Fruit fly (Drosophila melanogaster) whole organism, embryonic: ENCODE data around the gene CG17982.
A peak's percentile ranks its signal among the peaks of the same experiment; 100 is the strongest.

Source experiments
- ATbp ChIP-seq: fragments of 200-800 bp; sonication (Bioruptor generic); optimal IDR thresholded peaks from 2 replicates; lab custom pipeline; 2017; ENCODE audit warnings: missing biosample characterization, mild to moderate bottlenecking, missing genetic modification characterization, missing genetic modification reagents
- Ada2b ChIP-seq: fragments of 200-800 bp; sonication (Bioruptor generic); IDR thresholded peaks from 2 replicates; pipeline ENCODE4 v1.3.6; 2022; ENCODE audit warnings: missing biosample characterization, missing genetic modification characterization
- Asciz ChIP-seq: fragments of 200-800 bp; sonication (Bioruptor generic); optimal IDR thresholded peaks from 2 replicates; lab custom pipeline; 2017; ENCODE audit warnings: missing biosample characterization, mild to moderate bottlenecking, missing genetic modification characterization, missing genetic modification reagents
- Awh ChIP-seq: fragments of 200-800 bp; sonication (Bioruptor generic); IDR thresholded peaks from 2 replicates; pipeline ENCODE4, ENCODE4 v1.3.6; 2022; ENCODE audit warnings: missing biosample characterization, missing genetic modification characterization
- Bgb ChIP-seq: fragments of 200-800 bp; sonication (Bioruptor generic); IDR thresholded peaks from 2 replicates; pipeline ENCODE4 v1.3.6; 2022; ENCODE audit warnings: missing biosample characterization, missing genetic modification characterization; ENCODE audit not compliant: partially characterized antibody
- Bteb2 ChIP-seq: fragments of 200-800 bp; sonication (Bioruptor generic); optimal IDR thresholded peaks from 2 replicates; lab custom pipeline; 2016; ENCODE audit warnings: missing biosample characterization, missing genetic modification characterization
- C15 ChIP-seq: fragments of 200-800 bp; sonication (Bioruptor generic); IDR thresholded peaks from 3 replicates; pipeline ENCODE4 v1.3.6; 2022; ENCODE audit warnings: missing biosample characterization, missing genetic modification characterization
- CG12299 ChIP-seq: fragments of 200-800 bp; sonication (Bioruptor generic); optimal IDR thresholded peaks from 2 replicates; lab custom pipeline; 2018; ENCODE audit warnings: missing biosample characterization, mild to moderate bottlenecking, missing genetic modification characterization
- CG12942 ChIP-seq: fragments of 200-800 bp; sonication (Bioruptor generic); optimal IDR thresholded peaks from 3 replicates; lab custom pipeline; 2016; ENCODE audit warnings: missing biosample characterization, missing genetic modification characterization
- CG17359 ChIP-seq: fragments of 200-800 bp; sonication (Bioruptor generic); optimal IDR thresholded peaks from 3 replicates; lab custom pipeline; 2018; ENCODE audit warnings: missing biosample characterization, mild to moderate bottlenecking, missing genetic modification characterization, moderate library complexity
- CG17568 ChIP-seq: fragments of 200-800 bp; sonication (Bioruptor generic); optimal IDR thresholded peaks from 2 replicates; lab custom pipeline; 2018; ENCODE audit warnings: missing biosample characterization, mild to moderate bottlenecking, missing genetic modification characterization, moderate library complexity
- CG18764 ChIP-seq: fragments of 200-800 bp; sonication (Bioruptor generic); optimal IDR thresholded peaks from 3 replicates; lab custom pipeline; 2016; ENCODE audit warnings: missing biosample characterization, missing genetic modification characterization
- CG2678 ChIP-seq: fragments of 200-800 bp; sonication (Bioruptor generic); optimal IDR thresholded peaks from 3 replicates; lab custom pipeline; 2019; ENCODE audit warnings: missing biosample characterization, mild to moderate bottlenecking, missing genetic modification characterization, moderate library complexity
- CG2889 ChIP-seq: fragments of 200-800 bp; sonication (Bioruptor generic); IDR thresholded peaks from 3 replicates; pipeline ENCODE4 v1.3.6; 2022; ENCODE audit warnings: missing biosample characterization, missing genetic modification characterization
- CG31224 ChIP-seq: fragments of 200-800 bp; sonication (Bioruptor generic); IDR thresholded peaks from 2 replicates; pipeline ENCODE4 v1.3.6; 2022; ENCODE audit warnings: missing biosample characterization, missing genetic modification characterization
- CG3407 ChIP-seq: fragments of 200-800 bp; sonication (Bioruptor generic); optimal IDR thresholded peaks from 2 replicates; lab custom pipeline; 2018; ENCODE audit warnings: missing biosample characterization, mild to moderate bottlenecking, missing genetic modification characterization
- CG4404 ChIP-seq: fragments of 200-800 bp; sonication (Bioruptor generic); IDR thresholded peaks from 2 replicates; pipeline ENCODE4 v1.3.6; 2022; ENCODE audit warnings: missing biosample characterization, missing genetic modification characterization
- CG5180 ChIP-seq: fragments of 200-800 bp; sonication (Bioruptor generic); optimal IDR thresholded peaks from 3 replicates; lab custom pipeline; 2017; ENCODE audit warnings: missing biosample characterization, missing genetic modification characterization, mild to moderate bottlenecking, moderate library complexity, missing genetic modification reagents
- CG7928 ChIP-seq: fragments of 200-800 bp; sonication (Bioruptor generic); optimal IDR thresholded peaks from 2 replicates; lab custom pipeline; 2017; ENCODE audit warnings: missing biosample characterization, mild to moderate bottlenecking, missing genetic modification characterization
- Ets65A ChIP-seq: fragments of 200-800 bp; sonication (Bioruptor generic); peaks from one replicate; lab custom pipeline; 2016; ENCODE audit warnings: missing biosample characterization, missing genetic modification characterization
- Gsc ChIP-seq: fragments of 200-800 bp; sonication (Bioruptor generic); IDR thresholded peaks from 2 replicates; pipeline ENCODE4 v1.3.6; 2022; ENCODE audit warnings: missing biosample characterization, missing genetic modification characterization
- HLHmδ ChIP-seq: fragments of 200-800 bp; sonication (Bioruptor generic); optimal IDR thresholded peaks from 2 replicates; lab custom pipeline; 2018; ENCODE audit warnings: missing biosample characterization, mild to moderate bottlenecking, missing genetic modification characterization, moderate library complexity
- Hmx ChIP-seq: fragments of 200-800 bp; sonication (Bioruptor generic); optimal IDR thresholded peaks from 2 replicates; lab custom pipeline; 2016; ENCODE audit warnings: missing biosample characterization, missing genetic modification characterization
- Lpt ChIP-seq: fragments of >200 bp; optimal IDR thresholded peaks from 2 replicates; lab custom pipeline; 2018; ENCODE audit warnings: missing biosample characterization, missing genetic modification characterization
- Med ChIP-seq: fragments of 200-800 bp; sonication (Bioruptor generic); peaks from one replicate; lab custom pipeline; 2016; ENCODE audit warnings: missing biosample characterization, missing genetic modification characterization, mild to moderate bottlenecking, inconsistent platforms, moderate library complexity
- Nf-YC ChIP-seq: fragments of 200-800 bp; optimal IDR thresholded peaks from 3 replicates; lab custom pipeline; 2019; ENCODE audit warnings: missing biosample characterization, mild to moderate bottlenecking, missing genetic modification characterization, moderate library complexity
- Sox100B ChIP-seq: fragments of 200-800 bp; sonication (Bioruptor generic); optimal IDR thresholded peaks from 3 replicates; lab custom pipeline; 2018; ENCODE audit warnings: missing biosample characterization, mild to moderate bottlenecking, missing genetic modification characterization
- Sox102F ChIP-seq: fragments of 200-800 bp; sonication (Bioruptor generic); optimal IDR thresholded peaks from 2 replicates; lab custom pipeline; 2018; ENCODE audit warnings: missing biosample characterization, mild to moderate bottlenecking, missing genetic modification characterization, moderate library complexity
- Sry-β ChIP-seq: fragments of 200-800 bp; sonication (Bioruptor generic); optimal IDR thresholded peaks from 2 replicates; lab custom pipeline; 2018; ENCODE audit warnings: missing biosample characterization, mild to moderate bottlenecking, missing genetic modification characterization, moderate library complexity
- Tbp ChIP-seq: fragments of >200 bp; optimal IDR thresholded peaks from 2 replicates; lab custom pipeline; 2018; ENCODE audit warnings: missing biosample characterization, missing genetic modification characterization
- ci ChIP-seq: fragments of 200-800 bp; sonication (Bioruptor generic); IDR thresholded peaks from 3 replicates; pipeline ENCODE4 v1.3.6; 2022; ENCODE audit warnings: missing biosample characterization, missing genetic modification characterization
- croc ChIP-seq: fragments of 200-800 bp; sonication (Bioruptor generic); conservative IDR thresholded peaks from 3 replicates; pipeline ENCODE4 v1.3.6; 2022; ENCODE audit warnings: missing biosample characterization, missing genetic modification characterization
- da ChIP-seq: fragments of 200-800 bp; sonication (Bioruptor generic); optimal IDR thresholded peaks from 2 replicates; lab custom pipeline; 2016; ENCODE audit warnings: missing biosample characterization, missing genetic modification characterization
- dmrt99B ChIP-seq: fragments of 200-800 bp; sonication (Bioruptor generic); optimal IDR thresholded peaks from 2 replicates; lab custom pipeline; 2018; ENCODE audit warnings: missing biosample characterization, mild to moderate bottlenecking, missing genetic modification characterization, moderate library complexity
- dpn ChIP-seq, 2 experiments: fragments of 200-800 bp; sonication (Bioruptor generic); optimal IDR thresholded peaks; 3 replicates each; lab custom pipeline; 2016; ENCODE audit warnings: missing biosample characterization in 2 of 2, missing genetic modification characterization in 2 of 2
- dysf ChIP-seq: fragments of 200-800 bp; sonication (Bioruptor generic); IDR thresholded peaks from 3 replicates; pipeline ENCODE4 v1.3.6; 2022; ENCODE audit warnings: missing biosample characterization, missing genetic modification characterization
- en ChIP-seq: fragments of 200-800 bp; sonication (Bioruptor generic); optimal IDR thresholded peaks from 2 replicates; lab custom pipeline; 2016; ENCODE audit warnings: missing biosample characterization, missing genetic modification characterization
- fd102C ChIP-seq: fragments of 200-800 bp; sonication (Bioruptor generic); optimal IDR thresholded peaks from 2 replicates; lab custom pipeline; 2018; ENCODE audit warnings: missing biosample characterization, mild to moderate bottlenecking, missing genetic modification characterization, moderate library complexity
- fu2 ChIP-seq: fragments of 200-800 bp; sonication (Bioruptor generic); optimal IDR thresholded peaks from 2 replicates; lab custom pipeline; 2016; ENCODE audit warnings: missing biosample characterization, missing genetic modification characterization
- grau ChIP-seq: fragments of 200-800 bp; optimal IDR thresholded peaks from 3 replicates; lab custom pipeline; 2019; ENCODE audit warnings: missing biosample characterization, mild to moderate bottlenecking, missing genetic modification characterization, moderate library complexity
- mirr ChIP-seq: fragments of 200-800 bp; sonication (Bioruptor generic); optimal IDR thresholded peaks from 3 replicates; lab custom pipeline; 2018; ENCODE audit warnings: missing biosample characterization, mild to moderate bottlenecking, missing genetic modification characterization
- org-1 ChIP-seq: fragments of 200-800 bp; sonication (Bioruptor generic); optimal IDR thresholded peaks from 2 replicates; lab custom pipeline; 2017; ENCODE audit warnings: missing biosample characterization, missing genetic modification characterization
- pb ChIP-seq: fragments of 200-800 bp; sonication (Bioruptor generic); optimal IDR thresholded peaks from 3 replicates; lab custom pipeline; 2016; ENCODE audit warnings: missing biosample characterization, missing genetic modification characterization
- rib ChIP-seq: fragments of 200-800 bp; sonication (Bioruptor generic); IDR thresholded peaks from 2 replicates; pipeline ENCODE4 v1.3.6; 2022; ENCODE audit warnings: missing biosample characterization, missing genetic modification characterization
- salm ChIP-seq: fragments of 200-800 bp; sonication (Bioruptor generic); optimal IDR thresholded peaks from 2 replicates; lab custom pipeline; 2018; ENCODE audit warnings: missing biosample characterization, mild to moderate bottlenecking, missing genetic modification characterization
- seq ChIP-seq: fragments of 200-800 bp; sonication (Bioruptor generic); IDR thresholded peaks from 2 replicates; pipeline ENCODE4 v1.3.6; 2022; ENCODE audit warnings: missing biosample characterization, missing genetic modification characterization
- shn ChIP-seq: fragments of 200-800 bp; sonication (Bioruptor generic); optimal IDR thresholded peaks from 3 replicates; lab custom pipeline; 2016; ENCODE audit warnings: missing biosample characterization, missing genetic modification characterization
- sqz ChIP-seq: fragments of 200-800 bp; sonication (Bioruptor generic); optimal IDR thresholded peaks from 3 replicates; lab custom pipeline; 2018; ENCODE audit warnings: missing biosample characterization, mild to moderate bottlenecking, missing genetic modification characterization
- tx ChIP-seq: fragments of 200-800 bp; sonication (Bioruptor generic); optimal IDR thresholded peaks from 2 replicates; lab custom pipeline; 2016; ENCODE audit warnings: missing biosample characterization, missing genetic modification characterization
- wek ChIP-seq: fragments of 200-800 bp; sonication (Bioruptor generic); optimal IDR thresholded peaks from 3 replicates; lab custom pipeline; 2018; ENCODE audit warnings: missing biosample characterization, mild to moderate bottlenecking, missing genetic modification characterization, moderate library complexity
- wor ChIP-seq: fragments of 200-800 bp; sonication (Bioruptor generic); IDR thresholded peaks from 2 replicates; pipeline ENCODE4 v1.3.6; 2022; ENCODE audit warnings: missing biosample characterization, missing genetic modification characterization
- zfh1 ChIP-seq: fragments of 200-800 bp; sonication (Bioruptor generic); IDR thresholded peaks from 3 replicates; pipeline ENCODE4 v1.3.6; 2022; ENCODE audit warnings: missing biosample characterization, missing genetic modification characterization

CG17982 gene

dm6 chrX:8129204-8129997 lies 14.2 kb downstream of the CG17982 start, which contains the start of gene CG2116 (continued):
- TF ChIP-seq Awh (GFP tag; lab: Robert Waterston, UW), result no peak
- TF ChIP-seq CG17568, result no peak
- no peak for TF ChIP-seq pb (GFP tag; lab: Kevin White, UChicago)
- no peak for TF ChIP-seq croc
- no peak for TF ChIP-seq CG2889 (GFP tag; lab: Robert Waterston, UW)
- TF ChIP-seq grau, result no peak
- no peak for TF ChIP-seq CG12942 (GFP tag; lab: Kevin White, UChicago)
- TF ChIP-seq CG31224 (GFP tag; lab: Robert Waterston, UW), result no peak
- no peak for TF ChIP-seq HLHmδ (GFP tag; lab: Kevin White, UChicago)
- TF ChIP-seq Lpt (GFP tag; lab: Kevin White, UChicago), result no peak
- TF ChIP-seq en (GFP tag; lab: Kevin White, UChicago), result no peak
- TF ChIP-seq Ada2b (GFP tag; lab: Robert Waterston, UW), result no peak
- no peak for TF ChIP-seq Bteb2
- no peak for TF ChIP-seq CG7928
- no peak for TF ChIP-seq wek (GFP tag; lab: Kevin White, UChicago)
- TF ChIP-seq da (GFP tag; lab: Kevin White, UChicago), result no peak
- no peak for TF ChIP-seq rib (GFP tag; lab: Robert Waterston, UW)
- TF ChIP-seq fd102C (GFP tag; lab: Kevin White, UChicago), result no peak
- no peak for TF ChIP-seq Gsc (GFP tag; lab: Robert Waterston, UW)
- no peak for TF ChIP-seq shn (GFP tag; lab: Kevin White, UChicago)
- peak; percentile 66 for TF ChIP-seq sqz (GFP tag; lab: Kevin White, UChicago)
- TF ChIP-seq CG12299, result no peak
- no peak for TF ChIP-seq zfh1 (GFP tag; lab: Robert Waterston, UW)
- TF ChIP-seq Tbp, result no peak
- TF ChIP-seq org-1 (GFP tag; lab: Kevin White, UChicago), result no peak
- TF ChIP-seq Bgb (GFP tag; lab: Robert Waterston, UW), result peak; percentile 81
- no peak for TF ChIP-seq dysf
- peak; percentile 70 for TF ChIP-seq Ets65A
- TF ChIP-seq CG3407 (GFP tag; lab: Kevin White, UChicago), result no peak
- TF ChIP-seq salm (tag; lab: Kevin White, UChicago), result no peak
- no peak for TF ChIP-seq fu2 (GFP tag; lab: Kevin White, UChicago)
- TF ChIP-seq Nf-YC (tag; lab: Kevin White, UChicago), result peak; percentile 20
- TF ChIP-seq Hmx (GFP tag; lab: Kevin White, UChicago), result no peak
- TF ChIP-seq Sry-β (GFP tag; lab: Kevin White, UChicago), result no peak
- TF ChIP-seq Sox100B, result no peak
- no peak for TF ChIP-seq CG4404 (GFP tag; lab: Robert Waterston, UW)
- TF ChIP-seq CG18764 (GFP tag; lab: Kevin White, UChicago), result no peak

DNA sequence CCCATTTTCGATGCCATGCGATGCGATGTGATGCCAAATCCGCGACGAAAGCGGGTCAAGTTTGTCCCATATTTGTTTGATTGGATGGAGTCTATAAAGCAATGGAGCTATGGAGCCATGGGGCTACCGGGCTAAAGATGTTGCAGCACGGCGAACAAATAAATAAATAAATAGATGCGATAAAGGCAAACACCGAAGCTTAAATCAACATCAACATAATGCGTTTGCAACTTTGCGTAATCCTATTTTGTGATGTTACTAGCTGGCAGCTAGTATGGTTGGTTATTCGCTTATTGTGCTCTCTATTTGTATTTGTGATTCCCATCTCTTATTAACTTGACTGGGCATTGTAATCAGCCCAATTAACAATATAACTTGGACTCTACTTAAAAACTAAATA lies 15.5 kb downstream of the CG17982 start:
- TF ChIP-seq wek (GFP tag; lab: Kevin White, UChicago) (peak; percentile 38), ATbp (GFP tag; lab: Kevin White, UChicago) (peak; percentile 39), wor (GFP tag; lab: Robert Waterston, UW) (no peak), CG17359 (peak; percentile 5), Med (GFP tag; lab: Kevin White, UChicago) (peak; percentile 15), Awh (GFP tag; lab: Robert Waterston, UW) (peak; percentile 62; the same call in 1 of the 2 replicates), Sox102F (GFP tag; lab: Kevin White, UChicago) (peak; percentile 20), mirr (no peak), CG5180 (GFP tag; lab: Kevin White, UChicago) (peak; percentile 52), tx (GFP tag; lab: Kevin White, UChicago) (no peak), Asciz (GFP tag; lab: Kevin White, UChicago) (peak; percentile 59), CG2678 (tag; lab: Kevin White, UChicago) (peak; percentile 16), Sox100B (peak; percentile 25), dmrt99B (tag; lab: Kevin White, UChicago) (peak; percentile 42), C15 (GFP tag; lab: Robert Waterston, UW) (no peak), dpn (GFP tag; optimal IDR thresholded peaks at IDR 0.05; lab: Kevin White, UChicago) (no peak), ci (peak; percentile 42; the same call in 1 of the 3 replicates), seq (GFP tag; lab: Robert Waterston, UW) (no peak)
